Worm (Caenorhabditis elegans) whole organism, midembryonic: Measurements from ENCODE around the gene ZK1098.2.

ENCODE experiments used
- T22C8.4 ChIP-seq: fragments of 200-800 bp; sonication (Bioruptor generic); IDR thresholded peaks from 2 replicates; pipeline ENCODE4 v1.3.6; 2022; ENCODE audit warnings: missing genetic modification characterization, missing compliant biosample characterization
- cog-1 ChIP-seq: sonication (generic microtip); optimal IDR thresholded peaks from 2 replicates; lab custom pipeline; 2016; ENCODE audit warnings: missing genetic modification characterization, missing compliant biosample characterization
- flt-1 ChIP-seq: fragments of 200-800 bp; sonication (Bioruptor generic); IDR thresholded peaks from 2 replicates; pipeline ENCODE4 v1.3.6; 2022; ENCODE audit warnings: missing genetic modification characterization, missing compliant biosample characterization
- klf-2 ChIP-seq: fragments of 200-800 bp; sonication (Bioruptor generic); conservative IDR thresholded peaks from 2 replicates; pipeline ENCODE4 v1.3.6; 2022; ENCODE audit warnings: missing genetic modification reagents, missing genetic modification characterization, missing compliant biosample characterization
- med-1 ChIP-seq: sonication (generic microtip); optimal IDR thresholded peaks from 2 replicates; lab custom pipeline; 2017; ENCODE audit warnings: missing genetic modification characterization, mild to moderate bottlenecking, missing compliant biosample characterization, antibody characterized with exemption, missing genetic modification reagents; ENCODE audit not compliant: insufficient read depth
- ref-1 ChIP-seq: fragments of 200-800 bp; sonication (Bioruptor generic); conservative IDR thresholded peaks from 2 replicates; pipeline ENCODE4 v1.3.6; 2022; ENCODE audit warnings: missing genetic modification reagents, missing genetic modification characterization, missing compliant biosample characterization
- tab-1 ChIP-seq: fragments of 200-800 bp; sonication (Bioruptor generic); IDR thresholded peaks from 2 replicates; pipeline ENCODE4 v1.3.6; 2022; ENCODE audit warnings: missing genetic modification characterization, missing compliant biosample characterization
- ztf-23 ChIP-seq: fragments of 200-800 bp; sonication (Bioruptor generic); IDR thresholded peaks from 2 replicates; pipeline ENCODE4 v1.3.6; 2022; ENCODE audit warnings: missing genetic modification reagents, missing genetic modification characterization, missing compliant biosample characterization
- ztf-29 ChIP-seq: fragments of 200-800 bp; sonication (Bioruptor generic); IDR thresholded peaks from 2 replicates; pipeline ENCODE4 v1.3.6; 2022; ENCODE audit warnings: missing genetic modification reagents, missing genetic modification characterization, missing compliant biosample characterization

The ZK1098.2 gene

DNA sequence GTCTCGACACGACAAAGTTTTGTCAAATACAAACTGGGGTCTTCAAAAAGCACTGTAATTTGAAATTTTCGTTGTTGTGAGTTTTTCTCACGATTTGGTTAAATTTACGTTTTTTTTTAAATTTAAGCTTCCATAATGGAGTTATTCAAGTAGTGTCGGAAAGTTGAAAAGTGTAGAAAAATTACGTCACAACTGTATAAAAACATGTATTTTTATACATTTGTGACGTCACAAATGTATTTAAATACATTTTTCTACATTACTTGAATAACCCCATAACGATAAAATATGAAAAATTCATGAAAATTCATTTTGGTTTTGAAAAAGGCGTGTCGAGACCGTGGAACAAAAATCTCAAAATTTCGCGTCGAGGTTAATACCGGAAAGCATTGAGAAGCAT lies 31.5 kb upstream of the ZK1098.2 start:
- TF ChIP-seq ref-1 (GFP tag; lab: Robert Waterston, UW) = no peak
- TF ChIP-seq tab-1 (GFP tag; lab: Robert Waterston, UW) = no peak
- no peak for TF ChIP-seq T22C8.4 (GFP tag; lab: Robert Waterston, UW)
- TF ChIP-seq ztf-29 (GFP tag; lab: Robert Waterston, UW) = no peak
- no peak for TF ChIP-seq klf-2
- TF ChIP-seq ztf-23 (GFP tag; lab: Robert Waterston, UW) = no peak
- no peak for TF ChIP-seq cog-1 (tag; lab: Kevin White, UChicago)
- TF ChIP-seq med-1 (GFP tag; lab: Kevin White, UChicago) = no peak
- TF ChIP-seq flt-1 (GFP tag; lab: Robert Waterston, UW) = no peak

ce11 chrIII:9500267-9500666 lies 28.7 kb upstream of the ZK1098.2 start, which contains the start of gene sod-4:
TSS of gene sod-4 (minus strand) at chrIII:9500375.
- no peak for TF ChIP-seq ztf-29 (GFP tag; lab: Robert Waterston, UW)
- no peak for TF ChIP-seq med-1 (GFP tag; lab: Kevin White, UChicago)
- TF ChIP-seq T22C8.4 (GFP tag; lab: Robert Waterston, UW) = no peak
- TF ChIP-seq ztf-23 (GFP tag; lab: Robert Waterston, UW) = no peak
- no peak for TF ChIP-seq cog-1 (tag; lab: Kevin White, UChicago)
- no peak for TF ChIP-seq klf-2
- TF ChIP-seq flt-1 (GFP tag; lab: Robert Waterston, UW) = no peak
- no peak for TF ChIP-seq tab-1 (GFP tag; lab: Robert Waterston, UW)
- TF ChIP-seq ref-1 (GFP tag; lab: Robert Waterston, UW) = no peak

ce11 chrIII:9501072-9501471 lies 27.9 kb upstream of the ZK1098.2 start:
- TF ChIP-seq flt-1 (GFP tag; lab: Robert Waterston, UW) (no peak), ztf-23 (GFP tag; lab: Robert Waterston, UW) (no peak), med-1 (GFP tag; lab: Kevin White, UChicago) (no peak), tab-1 (GFP tag; lab: Robert Waterston, UW) (no peak), ref-1 (GFP tag; lab: Robert Waterston, UW) (no peak)

DNA sequence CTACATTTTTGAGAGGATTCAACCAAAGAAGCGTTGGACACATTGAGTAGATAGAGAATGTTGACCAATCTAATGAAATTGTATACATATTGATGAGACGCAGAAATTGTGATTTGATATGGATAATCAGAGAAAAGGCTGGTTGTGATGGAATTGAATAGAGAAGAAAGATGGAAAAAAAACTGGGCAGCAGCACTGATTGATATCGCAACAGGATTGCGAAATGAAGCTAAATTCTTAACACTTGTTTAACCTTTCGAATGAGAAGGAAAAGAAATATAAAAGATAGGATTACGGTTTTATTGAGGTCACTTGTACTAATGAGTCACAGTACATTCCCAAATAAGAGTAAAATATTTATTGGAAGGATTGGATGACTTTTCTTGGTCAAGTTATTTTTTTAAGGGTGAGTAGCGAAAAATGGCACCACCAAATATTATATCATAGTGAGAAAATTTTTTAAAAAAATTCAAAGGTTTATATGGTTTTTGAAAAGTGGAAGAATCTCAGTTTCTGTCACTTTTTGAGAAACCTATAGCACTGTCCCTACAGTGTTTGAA lies 26.7 kb upstream of the ZK1098.2 start:
- no peak for TF ChIP-seq tab-1 (GFP tag; lab: Robert Waterston, UW)
- TF ChIP-seq ref-1 (GFP tag; lab: Robert Waterston, UW) = no peak
- no peak for TF ChIP-seq T22C8.4 (GFP tag; lab: Robert Waterston, UW)
- TF ChIP-seq cog-1 (tag; lab: Kevin White, UChicago) = no peak
- TF ChIP-seq ztf-29 (GFP tag; lab: Robert Waterston, UW) = no peak
- no peak for TF ChIP-seq flt-1 (GFP tag; lab: Robert Waterston, UW)
- no peak for TF ChIP-seq med-1 (GFP tag; lab: Kevin White, UChicago)
- no peak for TF ChIP-seq ztf-23 (GFP tag; lab: Robert Waterston, UW)
- TF ChIP-seq klf-2 = no peak

ce11 chrIII:9504347-9504746 lies 24.6 kb upstream of the ZK1098.2 start:
- TF ChIP-seq tab-1 (GFP tag; lab: Robert Waterston, UW) = no peak
- no peak for TF ChIP-seq klf-2
- no peak for TF ChIP-seq flt-1 (GFP tag; lab: Robert Waterston, UW)
- no peak for TF ChIP-seq T22C8.4 (GFP tag; lab: Robert Waterston, UW)
- TF ChIP-seq cog-1 (tag; lab: Kevin White, UChicago) = no peak
- no peak for TF ChIP-seq ztf-29 (GFP tag; lab: Robert Waterston, UW)
- no peak for TF ChIP-seq med-1 (GFP tag; lab: Kevin White, UChicago)
- no peak for TF ChIP-seq ztf-23 (GFP tag; lab: Robert Waterston, UW)
- no peak for TF ChIP-seq ref-1 (GFP tag; lab: Robert Waterston, UW)

DNA sequence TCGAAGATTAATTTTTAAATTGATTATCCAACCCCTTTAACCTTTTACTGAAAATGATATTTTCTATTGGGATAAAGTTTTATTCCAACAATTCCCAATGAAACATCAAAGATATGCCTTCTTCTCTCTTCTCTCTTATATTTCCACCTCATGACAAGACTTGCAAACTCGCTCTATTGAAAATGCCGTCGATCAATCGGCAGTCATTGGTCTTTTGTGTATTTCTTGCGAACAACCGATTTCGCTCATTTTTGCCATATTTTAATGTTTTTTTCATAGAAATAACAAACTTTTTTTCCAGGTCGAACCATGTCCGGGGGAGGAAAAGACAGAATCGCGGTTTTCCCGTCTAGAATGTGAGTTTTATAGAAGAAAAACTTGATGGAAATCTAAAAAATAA lies 21.2 kb upstream of the ZK1098.2 start, which contains the start of gene vha-14:
Gene vha-14, plus strand, starts transcription at position 302 of the 400 bp plus-strand sequence.
- no peak for TF ChIP-seq cog-1 (tag; lab: Kevin White, UChicago)
- no peak for TF ChIP-seq ztf-29 (GFP tag; lab: Robert Waterston, UW)

ce11 chrIII:9509764-9510370 lies 19.1 kb upstream of the ZK1098.2 start:
- TF ChIP-seq ztf-29 (GFP tag; lab: Robert Waterston, UW) = no peak
- TF ChIP-seq flt-1 (GFP tag; lab: Robert Waterston, UW) = no peak
- TF ChIP-seq klf-2 = no peak
- no peak for TF ChIP-seq cog-1 (tag; lab: Kevin White, UChicago)
- no peak for TF ChIP-seq tab-1 (GFP tag; lab: Robert Waterston, UW)
- no peak for TF ChIP-seq ztf-23 (GFP tag; lab: Robert Waterston, UW)
- TF ChIP-seq med-1 (GFP tag; lab: Kevin White, UChicago) = no peak
- TF ChIP-seq T22C8.4 (GFP tag; lab: Robert Waterston, UW) = no peak
- TF ChIP-seq ref-1 (GFP tag; lab: Robert Waterston, UW) = no peak

DNA sequence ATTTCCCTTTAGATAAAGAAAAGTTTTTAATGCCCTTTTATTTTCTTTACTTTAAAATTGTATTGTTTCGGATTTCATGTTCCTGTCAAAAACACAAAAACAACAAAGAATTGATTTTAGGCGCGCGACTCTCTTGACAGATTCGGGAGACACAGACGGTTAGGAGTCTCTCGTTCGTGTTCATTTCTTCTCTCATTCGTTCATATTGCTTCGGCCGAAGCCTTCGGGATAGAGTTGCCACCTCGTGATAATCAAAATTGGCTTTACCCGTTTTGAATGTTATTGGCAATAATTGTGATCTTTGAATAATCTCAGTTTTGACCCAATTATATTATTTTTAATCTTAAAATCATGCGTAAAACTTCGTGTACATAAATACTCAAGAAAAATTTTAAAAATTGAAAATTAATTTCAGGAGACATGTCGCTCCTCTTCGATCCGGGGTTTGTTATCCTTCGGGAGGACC lies 17.9 kb upstream of the ZK1098.2 start, which contains the start of gene F55H2.5:
Gene F55H2.5, plus strand, starts transcription at position 416 of the 466 bp plus-strand sequence.
- TF ChIP-seq ref-1 (GFP tag; lab: Robert Waterston, UW) (no peak), T22C8.4 (GFP tag; lab: Robert Waterston, UW) (no peak), tab-1 (GFP tag; lab: Robert Waterston, UW) (no peak), ztf-23 (GFP tag; lab: Robert Waterston, UW) (no peak), ztf-29 (GFP tag; lab: Robert Waterston, UW) (no peak), flt-1 (GFP tag; lab: Robert Waterston, UW) (no peak)

- no peak for TF ChIP-seq tab-1 (GFP tag; lab: Robert Waterston, UW)
- TF ChIP-seq klf-2 = no peak
- no peak for TF ChIP-seq ztf-29 (GFP tag; lab: Robert Waterston, UW)
- no peak for TF ChIP-seq med-1 (GFP tag; lab: Kevin White, UChicago)
- TF ChIP-seq cog-1 (tag; lab: Kevin White, UChicago) = no peak
- no peak for TF ChIP-seq flt-1 (GFP tag; lab: Robert Waterston, UW)
- no peak for TF ChIP-seq T22C8.4 (GFP tag; lab: Robert Waterston, UW)
- no peak for TF ChIP-seq ref-1 (GFP tag; lab: Robert Waterston, UW)
- no peak for TF ChIP-seq ztf-23 (GFP tag; lab: Robert Waterston, UW)
Measured at ce11 chrIII:9511660-9512059, 17.3 kb upstream of the ZK1098.2 start.
